Worm (Caenorhabditis elegans) whole organism, L4 larva: ENCODE measurements around the gene R05F9.7.

Source experiments
- jun-1 ChIP-seq: fragments of 150-350 bp; optimal IDR thresholded peaks from 2 replicates; lab custom pipeline; 2014; ENCODE audit warnings: missing biosample characterization, missing genetic modification reagents, missing genetic modification characterization
- mdl-1 ChIP-seq, 2 experiments: fragments of 150-350 bp in 1 of 2; sonication (generic microtip) in 1 of 2; optimal IDR thresholded peaks; 2 replicates each; lab custom pipeline; 2014 to 2017; ENCODE audit warnings: missing biosample characterization in 2 of 2, missing genetic modification characterization in 2 of 2
- mep-1 ChIP-seq: fragments of 150-350 bp; sonication (generic microtip); optimal IDR thresholded peaks from 3 replicates; lab custom pipeline; 2014; ENCODE audit warnings: missing biosample characterization, missing genetic modification characterization
- nhr-11 ChIP-seq: fragments of 150-350 bp; optimal IDR thresholded peaks from 2 replicates; lab custom pipeline; 2014; ENCODE audit warnings: missing biosample characterization, missing genetic modification characterization
- nhr-6 ChIP-seq: fragments of 150-350 bp; optimal IDR thresholded peaks from 2 replicates; lab custom pipeline; 2014; ENCODE audit warnings: missing biosample characterization, missing genetic modification characterization
- nhr-76 ChIP-seq: fragments of 150-350 bp; optimal IDR thresholded peaks from 2 replicates; lab custom pipeline; 2014; ENCODE audit warnings: missing biosample characterization, missing genetic modification characterization
- saeg-2 ChIP-seq: fragments of 200-800 bp; sonication (Bioruptor generic); IDR thresholded peaks from 2 replicates; pipeline ENCODE4 v1.3.6; 2022; ENCODE audit warnings: missing genetic modification reagents, missing genetic modification characterization, missing compliant biosample characterization
- unc-130 ChIP-seq: sonication (generic microtip); optimal IDR thresholded peaks from 2 replicates; lab custom pipeline; 2016; ENCODE audit warnings: missing genetic modification reagents, missing genetic modification characterization, missing compliant biosample characterization

DNA sequence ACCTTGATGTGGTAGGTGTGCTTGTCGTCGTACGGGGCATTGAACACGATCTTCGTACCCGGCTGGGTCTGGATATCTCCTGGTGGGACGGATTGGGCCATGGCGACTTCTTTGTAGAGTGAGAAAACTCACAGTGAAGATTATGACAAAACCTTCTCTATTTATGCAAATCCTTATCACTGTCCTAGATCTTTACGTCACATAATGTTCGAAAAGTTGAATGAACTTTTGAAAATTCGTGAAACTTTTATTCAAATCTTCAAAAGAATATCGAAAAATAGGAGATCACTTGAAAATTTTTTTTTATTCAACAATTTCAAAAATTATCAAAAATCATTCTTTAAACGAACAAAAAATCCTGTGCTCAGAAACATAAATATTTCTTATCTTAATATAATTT is 6.5 kb downstream of the R05F9.7 start, which contains the start of gene msp-33:
- TF ChIP-seq nhr-6 (tag; lab: Kevin White, UChicago): no peak
- no peak for TF ChIP-seq nhr-11 (tag; lab: Kevin White, UChicago)
- TF ChIP-seq nhr-76 (tag; lab: Kevin White, UChicago): no peak
- TF ChIP-seq mdl-1 (tag; optimal IDR thresholded peaks at IDR 0.05; lab: Kevin White, UChicago): no peak
- TF ChIP-seq saeg-2 (GFP tag; lab: Robert Waterston, UW): no peak
- no peak for TF ChIP-seq unc-130
- no peak for TF ChIP-seq mep-1
- no peak for TF ChIP-seq jun-1 (tag; lab: Kevin White, UChicago)
